Fruit fly (Drosophila melanogaster): ENCODE measurements around the gene CG7148.

The CG7148 gene

dm6 chr3L:21808003-21808530 lies 24.0 kb downstream of the CG7148 start (continued):
- TF ChIP-seq Drgx (GFP tag; IDR thresholded peaks at IDR 0.05) = peak; percentile 69
- TF ChIP-seq CG15696 (tag; optimal IDR thresholded peaks at IDR 0.05) = peak; percentile 68
- TF ChIP-seq stwl (tag; optimal IDR thresholded peaks at IDR 0.05) = no peak
- TF ChIP-seq Hr39 (optimal IDR thresholded peaks at IDR 0.05) = no peak
- peak; percentile 58 for TF ChIP-seq CG12659 (GFP tag; optimal IDR thresholded peaks at IDR 0.05)
- TF ChIP-seq Lhr (GFP tag; optimal IDR thresholded peaks at IDR 0.05) = peak; percentile 1
- peak; percentile 57; the same call in 1 of the 3 replicates for TF ChIP-seq otp (GFP tag; IDR thresholded peaks at IDR 0.05)
- TF ChIP-seq CG32532 (GFP tag; IDR thresholded peaks at IDR 0.05) = peak; percentile 72; the same call in 1 of the 2 replicates
- TF ChIP-seq CG8388 (GFP tag; optimal IDR thresholded peaks at IDR 0.05) = peak; percentile 68
- TF ChIP-seq CG11560 (tag; IDR thresholded peaks at IDR 0.05) = no peak

DNA sequence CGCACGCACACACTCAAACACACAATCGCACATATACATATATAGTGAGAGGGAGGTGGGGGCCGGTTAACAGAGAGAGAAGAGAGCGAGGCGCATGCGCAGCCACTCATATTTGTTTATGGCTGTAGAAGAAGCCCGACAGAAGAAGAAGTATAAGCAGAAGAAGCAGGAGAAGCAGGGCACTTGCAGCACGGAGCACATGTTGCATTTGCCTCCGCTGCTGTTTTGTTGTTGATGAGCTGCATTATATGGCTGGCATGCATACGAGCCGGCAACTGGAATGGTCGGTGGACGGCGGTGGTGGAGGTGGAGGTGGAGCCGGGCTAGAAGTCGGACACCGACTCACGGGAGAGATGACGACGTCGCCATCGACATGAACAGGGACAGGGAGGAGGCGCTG lies 31.6 kb downstream of the CG7148 start:
- TF ChIP-seq CG15269 (tag; optimal IDR thresholded peaks at IDR 0.05) = no peak
- TF ChIP-seq cg (GFP tag; optimal IDR thresholded peaks at IDR 0.05) = peak; percentile 67
- peak in 1 of 2 experiments; percentile 60 for TF ChIP-seq Trl (optimal IDR thresholded peaks at IDR 0.05)
- TF ChIP-seq Trl (GFP tag; optimal IDR thresholded peaks at IDR 0.05) = no peak
- peak; percentile 91 for TF ChIP-seq Nf-YB (GFP tag; optimal IDR thresholded peaks at IDR 0.05)
- peak; percentile 23 for TF ChIP-seq Jarid2 (GFP tag; optimal IDR thresholded peaks at IDR 0.05)
- peak; percentile 57 for TF ChIP-seq twi (tag; optimal IDR thresholded peaks at IDR 0.05)
- peak; percentile 40 for TF ChIP-seq CG5180 (GFP tag; optimal IDR thresholded peaks at IDR 0.05)
- TF ChIP-seq CG13296 (GFP tag; optimal IDR thresholded peaks at IDR 0.05) = no peak
- no peak for TF ChIP-seq fd3F (GFP tag; optimal IDR thresholded peaks at IDR 0.05)
- no peak for TF ChIP-seq Lpt (GFP tag; optimal IDR thresholded peaks at IDR 0.05)
- TF ChIP-seq CG17385 (GFP tag; optimal IDR thresholded peaks at IDR 0.05) = peak; percentile 31
- TF ChIP-seq Nf-YC (tag; optimal IDR thresholded peaks at IDR 0.05) = peak; percentile 37
- TF ChIP-seq CG13123 (GFP tag; optimal IDR thresholded peaks at IDR 0.05) = no peak
- peak; percentile 63 for TF ChIP-seq pros (GFP tag; optimal IDR thresholded peaks at IDR 0.05)
- TF ChIP-seq sens-2 (GFP tag; IDR thresholded peaks at IDR 0.05) = no peak
- peak; percentile 1 for TF ChIP-seq kni (GFP tag; optimal IDR thresholded peaks at IDR 0.05)

dm6 chr3L:21787883-21788282 lies 44.2 kb downstream of the CG7148 start:
- peak; percentile 59 for TF ChIP-seq gcm (GFP tag; optimal IDR thresholded peaks at IDR 0.05)
- no peak for TF ChIP-seq dimm (GFP tag; IDR thresholded peaks at IDR 0.05)
- no peak for TF ChIP-seq CG4360 (GFP tag; IDR thresholded peaks at IDR 0.05)
- TF ChIP-seq CG13123 (GFP tag; optimal IDR thresholded peaks at IDR 0.05) = no peak
- no peak for TF ChIP-seq danr (GFP tag; IDR thresholded peaks at IDR 0.05)
- no peak for TF ChIP-seq CG7786 (GFP tag; optimal IDR thresholded peaks at IDR 0.05)
- no peak for TF ChIP-seq crp (GFP tag; optimal IDR thresholded peaks at IDR 0.05)
- TF ChIP-seq gt (GFP tag; IDR thresholded peaks at IDR 0.05) = no peak
- TF ChIP-seq CG2712 (tag; optimal IDR thresholded peaks at IDR 0.05) = no peak
- TF ChIP-seq CG12236 (GFP tag; optimal IDR thresholded peaks at IDR 0.05) = no peak
- no peak for TF ChIP-seq MBD-R2 (GFP tag; IDR thresholded peaks at IDR 0.05)
- no peak for TF ChIP-seq CG4617 (GFP tag; optimal IDR thresholded peaks at IDR 0.05; ENCODE audit: borderline replicate concordance)
- TF ChIP-seq CG1603 (tag; optimal IDR thresholded peaks at IDR 0.05) = no peak
- peak; percentile 97 for TF ChIP-seq D (optimal IDR thresholded peaks at IDR 0.05)
- no peak for TF ChIP-seq D (GFP tag; optimal IDR thresholded peaks at IDR 0.05)
- no peak for TF ChIP-seq Nf-YB (GFP tag; optimal IDR thresholded peaks at IDR 0.05)
- peak; percentile 27 for TF ChIP-seq pros (GFP tag; optimal IDR thresholded peaks at IDR 0.05)
- no peak for TF ChIP-seq sr (GFP tag; IDR thresholded peaks at IDR 0.05)
- TF ChIP-seq cg (GFP tag; optimal IDR thresholded peaks at IDR 0.05) = no peak
- no peak for TF ChIP-seq dpn (GFP tag; optimal IDR thresholded peaks at IDR 0.05)
- TF ChIP-seq CG7556 (GFP tag; optimal IDR thresholded peaks at IDR 0.05) = no peak
- TF ChIP-seq CG3065 (GFP tag; optimal IDR thresholded peaks at IDR 0.05) = no peak
- no peak for TF ChIP-seq mam (GFP tag; optimal IDR thresholded peaks at IDR 0.05)
- TF ChIP-seq fd3F (GFP tag; optimal IDR thresholded peaks at IDR 0.05) = no peak
